Worm (Caenorhabditis elegans) whole organism, L4 larva: Measurements from ENCODE around the gene T28C12.2.

Source experiments
- F10B5.3 ChIP-seq: sonication (generic microtip); optimal IDR thresholded peaks from 2 replicates; lab custom pipeline; 2016; ENCODE audit warnings: mild to moderate bottlenecking, missing genetic modification characterization, missing compliant biosample characterization
- Y48G9A.11 ChIP-seq: fragments of 200-800 bp; sonication (Bioruptor generic); IDR thresholded peaks from 2 replicates; pipeline ENCODE4 v1.3.6; 2022; ENCODE audit warnings: missing genetic modification reagents, missing genetic modification characterization, missing compliant biosample characterization
- ama-1 ChIP-seq: fragments of 150-350 bp; optimal IDR thresholded peaks from 2 replicates; lab custom pipeline; 2014; ENCODE audit warnings: inconsistent platforms, mixed read lengths
- ceh-62 ChIP-seq: sonication (generic microtip); optimal IDR thresholded peaks from 2 replicates; lab custom pipeline; 2017; ENCODE audit warnings: missing biosample characterization, missing genetic modification characterization
- ceh-82 ChIP-seq: sonication (generic microtip); optimal IDR thresholded peaks from 2 replicates; lab custom pipeline; 2017; ENCODE audit warnings: missing biosample characterization, missing genetic modification characterization
- cey-2 ChIP-seq: sonication (generic microtip); optimal IDR thresholded peaks from 3 replicates; lab custom pipeline; 2017; ENCODE audit warnings: missing genetic modification characterization, mild to moderate bottlenecking, missing compliant biosample characterization, antibody characterized with exemption, borderline replicate concordance; ENCODE audit not compliant: insufficient read depth
- daf-16 ChIP-seq, 3 experiments: sonication (generic microtip); optimal IDR thresholded peaks; 2 replicates each; lab custom pipeline; 2016 to 2017; ENCODE audit warnings: missing genetic modification characterization in 3 of 3, missing genetic modification reagents in 3 of 3, mild to moderate bottlenecking in 2 of 3, missing compliant biosample characterization in 2 of 3, missing biosample characterization in 1 of 3, moderate library complexity in 1 of 3
- daf-19 ChIP-seq: fragments of 200-800 bp; sonication (Bioruptor generic); conservative IDR thresholded peaks from 2 replicates; pipeline ENCODE4 v1.3.6; 2022; ENCODE audit warnings: missing genetic modification characterization, missing compliant biosample characterization
- dmd-6 ChIP-seq: fragments of 200-800 bp; sonication (Bioruptor generic); IDR thresholded peaks from 2 replicates; pipeline ENCODE4 v1.3.6; 2022; ENCODE audit warnings: missing genetic modification reagents, missing genetic modification characterization, missing compliant biosample characterization
- dpl-1 ChIP-seq: fragments of 150-350 bp; optimal IDR thresholded peaks from 2 replicates; lab custom pipeline; 2014; ENCODE audit warnings: missing biosample characterization, missing genetic modification reagents, missing genetic modification characterization
- egl-27 ChIP-seq: sonication (generic microtip); optimal IDR thresholded peaks from 3 replicates; lab custom pipeline; 2017; ENCODE audit warnings: missing biosample characterization, missing genetic modification reagents, missing genetic modification characterization
- fos-1 ChIP-seq: fragments of 150-350 bp; optimal IDR thresholded peaks from 2 replicates; lab custom pipeline; 2014; ENCODE audit warnings: missing biosample characterization, missing genetic modification characterization
- gei-8 ChIP-seq: fragments of 200-800 bp; sonication (Bioruptor generic); optimal IDR thresholded peaks from 2 replicates; lab custom pipeline; 2018; ENCODE audit warnings: mild to moderate bottlenecking, missing genetic modification characterization, missing compliant biosample characterization
- hlh-11 ChIP-seq: fragments of 200-800 bp; sonication (Bioruptor generic); optimal IDR thresholded peaks from 2 replicates; lab custom pipeline; 2018; ENCODE audit warnings: mild to moderate bottlenecking, missing genetic modification characterization, missing compliant biosample characterization
- hlh-30 ChIP-seq: sonication (generic microtip); optimal IDR thresholded peaks from 2 replicates; lab custom pipeline; 2017; ENCODE audit warnings: antibody characterized with exemption, mild to moderate bottlenecking, missing genetic modification characterization, missing compliant biosample characterization; ENCODE audit not compliant: insufficient read depth
- hmg-1.1 ChIP-seq: fragments of 200-800 bp; sonication (Bioruptor generic); IDR thresholded peaks from 2 replicates; pipeline ENCODE4 v1.3.6; 2022; ENCODE audit warnings: missing genetic modification reagents, missing genetic modification characterization, missing compliant biosample characterization
- lin-15B ChIP-seq: fragments of 150-350 bp; sonication (generic microtip); optimal IDR thresholded peaks from 3 replicates; lab custom pipeline; 2014; ENCODE audit warnings: missing biosample characterization, missing genetic modification characterization
- mes-2 ChIP-seq: sonication (generic microtip); optimal IDR thresholded peaks from 2 replicates; lab custom pipeline; 2016; ENCODE audit warnings: missing genotype, mild to moderate bottlenecking, missing genetic modification characterization, missing compliant biosample characterization; ENCODE audit not compliant: poor library complexity, severe bottlenecking
- mxl-2 ChIP-seq: fragments of 200-800 bp; sonication (Bioruptor generic); conservative IDR thresholded peaks from 2 replicates; pipeline ENCODE4 v1.3.6; 2022; ENCODE audit warnings: missing genetic modification reagents, missing genetic modification characterization, missing compliant biosample characterization
- nhr-10 ChIP-seq: fragments of 150-350 bp; optimal IDR thresholded peaks from 2 replicates; lab custom pipeline; 2014; ENCODE audit warnings: missing biosample characterization, missing genetic modification characterization
- nhr-25 ChIP-seq: sonication (generic microtip); optimal IDR thresholded peaks from 2 replicates; lab custom pipeline; 2017; ENCODE audit warnings: missing genetic modification characterization, mild to moderate bottlenecking, missing compliant biosample characterization, antibody characterized with exemption, moderate library complexity, borderline replicate concordance; ENCODE audit not compliant: insufficient read depth
- nhr-28 ChIP-seq: fragments of 150-350 bp; optimal IDR thresholded peaks from 2 replicates; lab custom pipeline; 2014; ENCODE audit warnings: missing biosample characterization, missing genetic modification characterization
- nhr-6 ChIP-seq: fragments of 150-350 bp; optimal IDR thresholded peaks from 2 replicates; lab custom pipeline; 2014; ENCODE audit warnings: missing biosample characterization, missing genetic modification characterization
- php-3 ChIP-seq: fragments of 200-800 bp; sonication (Bioruptor generic); IDR thresholded peaks from 2 replicates; pipeline ENCODE4 v1.3.6; 2022; ENCODE audit warnings: missing genetic modification reagents, missing genetic modification characterization, missing compliant biosample characterization
- tag-97 ChIP-seq: fragments of 200-800 bp; sonication (Bioruptor generic); IDR thresholded peaks from 2 replicates; pipeline ENCODE4 v1.3.6; 2022; ENCODE audit warnings: missing genetic modification characterization, missing compliant biosample characterization
- tra-1 ChIP-seq: fragments of 200-800 bp; sonication (Bioruptor generic); IDR thresholded peaks from 2 replicates; pipeline ENCODE4 v1.3.6; 2022; ENCODE audit warnings: missing genetic modification reagents, missing genetic modification characterization, missing compliant biosample characterization
- unc-130 ChIP-seq: sonication (generic microtip); optimal IDR thresholded peaks from 2 replicates; lab custom pipeline; 2016; ENCODE audit warnings: missing genetic modification reagents, missing genetic modification characterization, missing compliant biosample characterization
- unc-62 ChIP-seq, 3 experiments: fragments of 150-350 bp in 1 of 3; sonication (generic microtip); optimal IDR thresholded peaks in 2 of 3; peaks in 1 of 3; 1 replicate in 1 of 3; 2 replicates in 2 of 3; lab custom pipeline; 2014 to 2017; ENCODE audit warnings: missing biosample characterization in 3 of 3, missing genetic modification characterization in 3 of 3, missing genetic modification reagents in 3 of 3, missing genotype in 1 of 3
- vab-7 ChIP-seq: fragments of 200-800 bp; sonication (Bioruptor generic); IDR thresholded peaks from 2 replicates; pipeline ENCODE4 v1.3.6; 2022; ENCODE audit warnings: missing genetic modification reagents, missing genetic modification characterization, missing compliant biosample characterization
- zag-1 ChIP-seq: fragments of 150-350 bp; optimal IDR thresholded peaks from 2 replicates; lab custom pipeline; 2014; ENCODE audit warnings: missing biosample characterization, missing genetic modification characterization
- zfp-2 ChIP-seq: sonication (generic microtip); optimal IDR thresholded peaks from 2 replicates; lab custom pipeline; 2016; ENCODE audit warnings: mild to moderate bottlenecking, missing genetic modification characterization, missing compliant biosample characterization
- zfp-3 ChIP-seq: fragments of 200-800 bp; sonication (Bioruptor generic); conservative IDR thresholded peaks from 2 replicates; pipeline ENCODE4 v1.3.6; 2022; ENCODE audit warnings: missing genetic modification reagents, missing genetic modification characterization, missing compliant biosample characterization

The T28C12.2 gene

ce11 chrV:6322749-6323367 lies 6.1 kb upstream of the T28C12.2 start:
- TF ChIP-seq hlh-11 (tag; lab: Kevin White, UChicago) (peak; percentile 48), nhr-25 (tag; lab: Kevin White, UChicago) (peak; percentile 49), hmg-1.1 (GFP tag; lab: Robert Waterston, UW) (0 out of 2 replicates have a peak, but pooled peaks have one; percentile 11), daf-16 (GFP tag; optimal IDR thresholded peaks at IDR 0.05; lab: Kevin White, UChicago) (no peak), daf-16 (tag; optimal IDR thresholded peaks at IDR 0.05; lab: Kevin White, UChicago) (no peak), cey-2 (tag; lab: Kevin White, UChicago) (peak; percentile 12), F10B5.3 (tag; lab: Kevin White, UChicago) (no peak), gei-8 (GFP tag; lab: Kevin White, UChicago) (no peak), nhr-6 (tag; lab: Kevin White, UChicago) (peak; percentile 9), unc-62 (GFP tag; optimal IDR thresholded peaks at IDR 0.05 in 1 of 2; lab: Kevin White, UChicago) (peak in 1 of 2 experiments; percentile 99), unc-62 (tag; optimal IDR thresholded peaks at IDR 0.05; lab: Kevin White, UChicago) (no peak), nhr-28 (tag; lab: Kevin White, UChicago) (peak; percentile 91), dmd-6 (GFP tag; lab: Robert Waterston, UW) (peak; percentile 18; the same call in 1 of the 2 replicates), hlh-30 (peak; percentile 78)
- TF ChIP-seq, all 104 proteins: peak for 9

ce11 chrV:6323602-6324001 lies 5.4 kb upstream of the T28C12.2 start:
- no peak for TF ChIP-seq php-3 (GFP tag; lab: Robert Waterston, UW)
- 0 out of 2 replicates have a peak, but pooled peaks have one; percentile 55 for TF ChIP-seq zfp-3
- TF ChIP-seq, all 104 proteins: peak for 1

ce11 chrV:6326394-6326793 lies 2.6 kb upstream of the T28C12.2 start:
- TF ChIP-seq nhr-28 (tag; lab: Kevin White, UChicago) (peak; percentile 23), zfp-3 (peak; percentile 88), tra-1 (GFP tag; lab: Robert Waterston, UW) (0 out of 2 replicates have a peak, but pooled peaks have one; percentile 57), zfp-2 (no peak), egl-27 (tag; lab: Kevin White, UChicago) (no peak), ama-1 (lab: Kevin White, UChicago) (no peak), ceh-82 (tag; lab: Kevin White, UChicago) (no peak), mes-2 (no peak), mxl-2 (no peak), vab-7 (no peak), tag-97 (no peak), nhr-25 (tag; lab: Kevin White, UChicago) (peak; percentile 77)
- TF ChIP-seq, all 104 proteins: peak for 4

DNA sequence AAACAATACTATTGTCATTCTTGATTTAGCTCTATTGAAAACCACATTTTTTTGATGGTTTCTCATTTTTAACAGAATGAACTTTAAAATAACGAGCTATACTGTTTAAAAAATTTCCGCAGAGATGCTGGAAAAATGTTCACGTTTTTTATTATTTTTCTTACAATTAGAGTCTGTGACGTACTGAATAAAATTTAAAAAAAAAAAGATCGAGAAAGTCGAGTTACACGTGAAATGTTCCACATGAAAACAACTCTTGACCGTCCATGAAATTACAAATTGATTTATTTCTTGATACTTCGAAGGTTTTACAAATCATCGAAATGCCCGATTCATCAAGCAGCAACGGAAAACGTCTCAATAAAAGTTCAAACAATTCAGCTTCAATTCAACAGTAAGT lies 2.0 kb upstream of the T28C12.2 start, which contains the start of gene fbxa-202:
Gene fbxa-202, plus strand, starts transcription at position 301 of the 400 bp plus-strand sequence.
- TF ChIP-seq vab-7 = no peak
- no peak for TF ChIP-seq fos-1 (tag; lab: Kevin White, UChicago)
- no peak for TF ChIP-seq daf-19 (GFP tag; lab: Robert Waterston, UW)
- TF ChIP-seq, all 104 proteins: peak for 0

- TF ChIP-seq Y48G9A.11 (no peak), nhr-28 (tag; lab: Kevin White, UChicago) (no peak), nhr-10 (tag; lab: Kevin White, UChicago) (no peak), nhr-25 (tag; lab: Kevin White, UChicago) (no peak), zag-1 (no peak), lin-15B (tag; lab: Kevin White, UChicago) (no peak), dpl-1 (GFP tag; lab: Kevin White, UChicago) (no peak), ceh-62 (tag; lab: Kevin White, UChicago) (no peak), unc-130 (GFP tag; lab: Kevin White, UChicago) (no peak)
Measured at ce11 chrV:6331607-6332006, 2.6 kb downstream of the T28C12.2 start, which contains the start of gene T28C12.1. Gene T28C12.1 (plus strand): TSS chrV:6331907.
